Fruit fly (Drosophila melanogaster) whole organism, embryonic: ENCODE data around the gene CG6126.

Experiments used
- Atf6 ChIP-seq: fragments of 200-800 bp; sonication (Bioruptor generic); IDR thresholded peaks from 2 replicates; pipeline ENCODE4 v1.3.6; 2022; ENCODE audit warnings: missing biosample characterization, missing genetic modification characterization
- Bgb ChIP-seq: fragments of 200-800 bp; sonication (Bioruptor generic); IDR thresholded peaks from 2 replicates; pipeline ENCODE4 v1.3.6; 2022; ENCODE audit warnings: missing biosample characterization, missing genetic modification characterization; ENCODE audit not compliant: partially characterized antibody
- BtbVII ChIP-seq: fragments of 200-800 bp; sonication (Bioruptor generic); optimal IDR thresholded peaks from 3 replicates; lab custom pipeline; 2017; ENCODE audit warnings: missing biosample characterization, mild to moderate bottlenecking, missing genetic modification characterization
- CG13296 ChIP-seq: fragments of 200-800 bp; sonication (Bioruptor generic); optimal IDR thresholded peaks from 3 replicates; lab custom pipeline; 2018; ENCODE audit warnings: missing biosample characterization, mild to moderate bottlenecking, missing genetic modification characterization
- CG1603 ChIP-seq: fragments of 200-800 bp; sonication (Bioruptor generic); optimal IDR thresholded peaks from 2 replicates; lab custom pipeline; 2019; ENCODE audit warnings: missing biosample characterization, mild to moderate bottlenecking, missing genetic modification characterization, moderate library complexity
- CG16813 ChIP-seq: fragments of 200-800 bp; sonication (Bioruptor generic); IDR thresholded peaks from 3 replicates; pipeline ENCODE4 v1.3.6; 2022; ENCODE audit warnings: missing biosample characterization, missing genetic modification characterization; ENCODE audit not compliant: partially characterized antibody
- CG17361 ChIP-seq: fragments of 200-800 bp; sonication (Bioruptor generic); IDR thresholded peaks from 3 replicates; pipeline ENCODE4 v1.3.6; 2022; ENCODE audit warnings: missing biosample characterization, missing genetic modification characterization
- CG17612 ChIP-seq: fragments of 200-800 bp; sonication (Bioruptor generic); IDR thresholded peaks from 2 replicates; pipeline ENCODE4 v1.3.6; 2022; ENCODE audit warnings: missing biosample characterization, missing genetic modification characterization
- CG18262 ChIP-seq: fragments of 200-800 bp; optimal IDR thresholded peaks from 3 replicates; lab custom pipeline; 2019; ENCODE audit warnings: missing biosample characterization, mild to moderate bottlenecking, missing genetic modification characterization, moderate library complexity
- CG3838 ChIP-seq: fragments of 200-800 bp; sonication (Bioruptor generic); optimal IDR thresholded peaks from 3 replicates; lab custom pipeline; 2016; ENCODE audit warnings: missing biosample characterization, missing genetic modification characterization
- CG5180 ChIP-seq: fragments of 200-800 bp; sonication (Bioruptor generic); optimal IDR thresholded peaks from 3 replicates; lab custom pipeline; 2017; ENCODE audit warnings: missing biosample characterization, missing genetic modification characterization, mild to moderate bottlenecking, moderate library complexity, missing genetic modification reagents
- CG7357 ChIP-seq: fragments of 200-800 bp; sonication (Bioruptor generic); IDR thresholded peaks from 3 replicates; pipeline ENCODE4 v1.3.6; 2022; ENCODE audit warnings: missing biosample characterization, missing genetic modification characterization
- CG7786 ChIP-seq: fragments of 200-800 bp; sonication (Bioruptor generic); optimal IDR thresholded peaks from 2 replicates; lab custom pipeline; 2016; ENCODE audit warnings: missing biosample characterization, missing genetic modification characterization
- ERR ChIP-seq: fragments of 200-800 bp; sonication (Bioruptor generic); optimal IDR thresholded peaks from 2 replicates; lab custom pipeline; 2016; ENCODE audit warnings: missing biosample characterization, missing genetic modification characterization
- Eip74EF ChIP-seq, 2 experiments: fragments of 200-800 bp in 1 of 2; fragments of >200 bp in 1 of 2; sonication (Bioruptor generic) in 1 of 2; optimal IDR thresholded peaks; 2 replicates each; lab custom pipeline; 2017 to 2019; ENCODE audit warnings: missing biosample characterization in 2 of 2, missing genetic modification characterization in 2 of 2, mild to moderate bottlenecking in 1 of 2, moderate library complexity in 1 of 2
- Fer3 ChIP-seq: fragments of 200-800 bp; sonication (Bioruptor generic); optimal IDR thresholded peaks from 2 replicates; lab custom pipeline; 2018; ENCODE audit warnings: missing biosample characterization, mild to moderate bottlenecking, missing genetic modification characterization, moderate library complexity
- GATAe ChIP-seq: fragments of 200-800 bp; sonication (Bioruptor generic); conservative IDR thresholded peaks from 2 replicates; pipeline ENCODE4 v1.3.6; 2022; ENCODE audit warnings: missing biosample characterization, missing genetic modification characterization
- HHEX ChIP-seq: fragments of 200-800 bp; sonication (Bioruptor generic); optimal IDR thresholded peaks from 3 replicates; lab custom pipeline; 2017; ENCODE audit warnings: missing biosample characterization, mild to moderate bottlenecking, missing genetic modification characterization, missing genetic modification reagents
- HmgD ChIP-seq: fragments of 200-800 bp; sonication (Bioruptor generic); optimal IDR thresholded peaks from 3 replicates; lab custom pipeline; 2016; ENCODE audit warnings: missing biosample characterization, missing genetic modification characterization
- Hr3 ChIP-seq: fragments of 200-800 bp; sonication (Bioruptor generic); optimal IDR thresholded peaks from 3 replicates; lab custom pipeline; 2016; ENCODE audit warnings: missing biosample characterization, missing genetic modification characterization
- Hsf ChIP-seq: fragments of 200-800 bp; sonication (Bioruptor generic); optimal IDR thresholded peaks from 3 replicates; lab custom pipeline; 2016; ENCODE audit warnings: missing biosample characterization, missing genetic modification characterization
- Lim3 ChIP-seq: fragments of 200-800 bp; sonication (Bioruptor generic); IDR thresholded peaks from 2 replicates; pipeline ENCODE4 v1.3.6; 2022; ENCODE audit warnings: missing biosample characterization, missing genetic modification characterization
- Nf-YB ChIP-seq: fragments of 200-800 bp; sonication (Bioruptor generic); optimal IDR thresholded peaks from 3 replicates; lab custom pipeline; 2019; ENCODE audit warnings: missing biosample characterization, mild to moderate bottlenecking, missing genetic modification characterization, moderate library complexity
- Pdp1 ChIP-seq, 2 experiments: fragments of 200-800 bp; sonication (Bioruptor generic); optimal IDR thresholded peaks; 3 replicates each; lab custom pipeline; 2016; ENCODE audit warnings: missing biosample characterization in 2 of 2, missing genetic modification characterization in 2 of 2, mild to moderate bottlenecking in 1 of 2, moderate library complexity in 1 of 2
- Ptx1 ChIP-seq: fragments of 200-800 bp; sonication (Bioruptor generic); IDR thresholded peaks from 2 replicates; pipeline ENCODE4 v1.3.6; 2022; ENCODE audit warnings: missing biosample characterization, missing genetic modification characterization
- Sin3A ChIP-seq: fragments of >200 bp; optimal IDR thresholded peaks from 2 replicates; lab custom pipeline; 2018
- abd-A ChIP-seq: fragments of 200-800 bp; sonication (Bioruptor generic); optimal IDR thresholded peaks from 3 replicates; lab custom pipeline; 2019; ENCODE audit warnings: missing biosample characterization, mild to moderate bottlenecking, missing genetic modification characterization, moderate library complexity
- cas ChIP-seq: fragments of 200-800 bp; sonication (Bioruptor generic); IDR thresholded peaks from 2 replicates; pipeline ENCODE4 v1.3.6; 2022; ENCODE audit warnings: missing biosample characterization, missing genetic modification characterization
- ewg ChIP-seq: fragments of 200-800 bp; sonication (Bioruptor generic); optimal IDR thresholded peaks from 3 replicates; lab custom pipeline; 2017; ENCODE audit warnings: mild to moderate bottlenecking, missing biosample characterization, missing genetic modification reagents, missing genetic modification characterization
- gfzf ChIP-seq: fragments of 200-800 bp; sonication (Bioruptor generic); optimal IDR thresholded peaks from 2 replicates; lab custom pipeline; 2016; ENCODE audit warnings: missing biosample characterization, mild to moderate bottlenecking, missing genetic modification characterization, moderate library complexity
- gro ChIP-seq: fragments of 200-800 bp; sonication (Bioruptor generic); optimal IDR thresholded peaks from 2 replicates; lab custom pipeline; 2016; ENCODE audit warnings: missing biosample characterization, missing genetic modification characterization
- gt ChIP-seq: fragments of 200-800 bp; sonication (Bioruptor generic); IDR thresholded peaks from 2 replicates; pipeline ENCODE4 v1.3.6; 2022; ENCODE audit warnings: missing biosample characterization, missing genetic modification characterization
- hb ChIP-seq: fragments of 200-800 bp; sonication (Bioruptor generic); IDR thresholded peaks from 3 replicates; pipeline ENCODE4 v1.3.6; 2022; ENCODE audit warnings: missing biosample characterization, missing genetic modification characterization; ENCODE audit not compliant: partially characterized antibody
- odd ChIP-seq: fragments of 200-800 bp; sonication (Bioruptor generic); optimal IDR thresholded peaks from 2 replicates; lab custom pipeline; 2017; ENCODE audit warnings: missing biosample characterization, mild to moderate bottlenecking, missing genetic modification characterization
- pb ChIP-seq: fragments of 200-800 bp; sonication (Bioruptor generic); optimal IDR thresholded peaks from 3 replicates; lab custom pipeline; 2016; ENCODE audit warnings: missing biosample characterization, missing genetic modification characterization
- pros ChIP-seq: fragments of 200-800 bp; sonication (Bioruptor generic); optimal IDR thresholded peaks from 3 replicates; lab custom pipeline; 2019; ENCODE audit warnings: missing biosample characterization, mild to moderate bottlenecking, missing genetic modification characterization, moderate library complexity
- ro ChIP-seq: fragments of 200-800 bp; sonication (Bioruptor generic); IDR thresholded peaks from 2 replicates; pipeline ENCODE4 v1.3.6; 2022; ENCODE audit warnings: missing biosample characterization, missing genetic modification characterization
- run ChIP-seq: fragments of 200-800 bp; sonication (Bioruptor generic); optimal IDR thresholded peaks from 3 replicates; lab custom pipeline; 2018; ENCODE audit warnings: missing biosample characterization, mild to moderate bottlenecking, missing genetic modification characterization
- scrt ChIP-seq: fragments of 200-800 bp; sonication (Bioruptor generic); optimal IDR thresholded peaks from 2 replicates; lab custom pipeline; 2018; ENCODE audit warnings: missing biosample characterization, mild to moderate bottlenecking, missing genetic modification characterization, moderate library complexity
- sens-2 ChIP-seq: fragments of 200-800 bp; sonication (Bioruptor generic); IDR thresholded peaks from 2 replicates; pipeline ENCODE4 v1.3.6; 2022; ENCODE audit warnings: missing biosample characterization, missing genetic modification characterization
- sim ChIP-seq: fragments of 200-800 bp; sonication (Bioruptor generic); IDR thresholded peaks from 2 replicates; pipeline ENCODE4 v1.3.6; 2022; ENCODE audit warnings: missing biosample characterization, missing genetic modification characterization
- slou ChIP-seq: fragments of 200-800 bp; sonication (Bioruptor generic); optimal IDR thresholded peaks from 3 replicates; lab custom pipeline; 2016; ENCODE audit warnings: missing biosample characterization, missing genetic modification characterization
- sna ChIP-seq: fragments of 200-800 bp; sonication (Bioruptor generic); IDR thresholded peaks from 2 replicates; pipeline ENCODE4 v1.3.6; 2022; ENCODE audit warnings: missing biosample characterization, missing genetic modification characterization; ENCODE audit not compliant: partially characterized antibody
- so ChIP-seq: fragments of 200-800 bp; sonication (Bioruptor generic); IDR thresholded peaks from 3 replicates; pipeline ENCODE4 v1.3.6; 2022; ENCODE audit warnings: missing biosample characterization, missing genetic modification characterization
- sob ChIP-seq: fragments of 200-800 bp; sonication (Bioruptor generic); IDR thresholded peaks from 2 replicates; pipeline ENCODE4 v1.3.6; 2022; ENCODE audit warnings: missing biosample characterization, missing genetic modification characterization
- tgo ChIP-seq: fragments of 200-800 bp; sonication (Bioruptor generic); IDR thresholded peaks from 3 replicates; pipeline ENCODE4 v1.3.6; 2022; ENCODE audit warnings: missing biosample characterization, missing genetic modification characterization
- trem ChIP-seq: fragments of 200-800 bp; optimal IDR thresholded peaks from 3 replicates; lab custom pipeline; 2019; ENCODE audit warnings: missing biosample characterization, mild to moderate bottlenecking, missing genetic modification characterization, moderate library complexity
- vfl ChIP-seq: fragments of 200-800 bp; sonication (Bioruptor generic); optimal IDR thresholded peaks from 2 replicates; lab custom pipeline; 2016; ENCODE audit warnings: missing biosample characterization, missing genetic modification characterization

The CG6126 gene

DNA sequence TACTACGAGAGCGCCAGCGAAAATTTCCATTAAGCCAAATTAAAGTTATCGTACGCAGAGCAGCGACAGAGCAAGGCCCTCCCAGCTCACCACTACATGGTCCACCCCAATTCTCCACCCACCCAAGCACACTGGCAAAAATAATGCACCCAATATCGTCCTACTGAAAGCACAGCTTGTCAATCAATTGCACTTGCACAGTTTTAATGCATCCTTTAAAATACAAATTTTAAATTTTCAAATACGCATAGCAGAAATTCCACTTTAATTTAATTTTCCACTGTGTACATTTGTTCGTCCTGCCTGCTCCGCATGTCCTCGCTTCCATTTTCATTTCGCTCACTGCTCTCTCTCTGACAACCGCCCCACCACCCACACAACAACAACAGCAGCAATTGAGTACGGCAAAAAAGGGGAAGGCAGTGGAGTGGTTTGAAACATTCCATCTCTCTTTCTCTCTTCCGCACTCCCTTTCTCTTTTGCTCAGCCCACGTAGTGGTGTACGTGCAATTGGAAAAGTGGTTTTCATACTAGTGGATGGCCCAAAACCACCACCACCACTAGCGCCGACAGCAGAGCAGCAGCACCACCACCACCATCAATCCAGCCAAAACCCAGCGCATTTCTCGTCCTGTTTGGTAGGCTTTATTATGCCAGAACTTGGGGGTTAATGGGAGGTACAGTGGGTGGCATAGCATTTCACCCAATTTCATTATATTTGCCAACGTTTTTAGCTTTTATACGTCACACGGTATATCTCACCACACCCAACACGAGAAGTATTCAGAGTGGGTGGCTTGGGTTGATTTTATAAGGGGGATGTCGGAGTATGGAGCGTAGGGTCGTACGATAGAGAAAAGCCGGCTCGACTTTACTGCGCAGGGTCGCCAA lies 45.0 kb upstream of the CG6126 start (continued):
- TF ChIP-seq CG5180 (GFP tag; lab: Kevin White, UChicago) (peak; percentile 78), HHEX (GFP tag; lab: Kevin White, UChicago) (peak; percentile 93), odd (GFP tag; lab: Kevin White, UChicago) (peak; percentile 52), sim (GFP tag; lab: Robert Waterston, UW) (peak; percentile 73), Hsf (GFP tag; lab: Kevin White, UChicago) (peak; percentile 49), Eip74EF (GFP tag; optimal IDR thresholded peaks at IDR 0.05; lab: Kevin White, UChicago) (peak in 1 of 2 experiments; percentile 58), ro (GFP tag; lab: Robert Waterston, UW) (peak; percentile 45), CG18262 (tag; lab: Kevin White, UChicago) (peak; percentile 76), pros (peak; percentile 67), Hr3 (GFP tag; lab: Kevin White, UChicago) (peak; percentile 44), Lim3 (no peak), HmgD (GFP tag; lab: Kevin White, UChicago) (peak; percentile 81), cas (GFP tag; lab: Robert Waterston, UW) (peak; percentile 64), Atf6 (GFP tag; lab: Robert Waterston, UW) (peak; percentile 72), GATAe (GFP tag; lab: Robert Waterston, UW) (no peak; the same call in 1 of the 2 replicates), so (GFP tag; lab: Robert Waterston, UW) (peak; percentile 52; the same call in 1 of the 3 replicates), Bgb (GFP tag; lab: Robert Waterston, UW) (no peak), slou (GFP tag; lab: Kevin White, UChicago) (no peak), gro (GFP tag; lab: Kevin White, UChicago) (no peak), Fer3 (peak; percentile 94), Pdp1 (GFP tag; optimal IDR thresholded peaks at IDR 0.05; lab: Kevin White, UChicago) (peak in 1 of 2 experiments; percentile 48), gt (GFP tag; lab: Robert Waterston, UW) (peak; percentile 43; the same call in 1 of the 2 replicates), vfl (GFP tag; lab: Kevin White, UChicago) (peak; percentile 53), Nf-YB (GFP tag; lab: Kevin White, UChicago) (peak; percentile 42), tgo (GFP tag; lab: Robert Waterston, UW) (peak; percentile 66; the same call in 2 of the 3 replicates), sens-2 (GFP tag; lab: Robert Waterston, UW) (no peak), scrt (GFP tag; lab: Kevin White, UChicago) (peak; percentile 92), hb (GFP tag; lab: Robert Waterston, UW) (no peak), pb (GFP tag; lab: Kevin White, UChicago) (peak; percentile 82), ewg (GFP tag; lab: Kevin White, UChicago) (peak; percentile 52), CG7357 (GFP tag; lab: Robert Waterston, UW) (peak; percentile 75; the same call in 1 of the 3 replicates), CG13296 (GFP tag; lab: Kevin White, UChicago) (peak; percentile 85), CG7786 (GFP tag; lab: Kevin White, UChicago) (peak; percentile 16), abd-A (tag; lab: Kevin White, UChicago) (no peak), run (no peak), CG3838 (GFP tag; lab: Kevin White, UChicago) (no peak), Ptx1 (GFP tag; lab: Robert Waterston, UW) (peak; percentile 74), CG1603 (tag; lab: Kevin White, UChicago) (peak; percentile 40), CG16813 (GFP tag; lab: Robert Waterston, UW) (no peak), trem (tag; lab: Kevin White, UChicago) (peak; percentile 64), sob (GFP tag; lab: Robert Waterston, UW) (peak; percentile 93), BtbVII (GFP tag; lab: Kevin White, UChicago) (peak; percentile 95), gfzf (GFP tag; lab: Kevin White, UChicago) (no peak), Sin3A (lab: Kevin White, UChicago) (no peak), sna (GFP tag; lab: Robert Waterston, UW) (no peak), CG17361 (peak; percentile 78), ERR (GFP tag; lab: Kevin White, UChicago) (no peak), CG17612 (GFP tag; lab: Robert Waterston, UW) (peak; percentile 76)
